Worm (Caenorhabditis elegans) whole organism, L3 larva: ENCODE data around the gene C05G5.1.

Experiments used
- ZK546.5 ChIP-seq: sonication (generic microtip); optimal IDR thresholded peaks from 2 replicates; lab custom pipeline; 2017; ENCODE audit warnings: missing biosample characterization, missing genetic modification characterization
- aly-2 ChIP-seq: fragments of 150-350 bp; optimal IDR thresholded peaks from 2 replicates; lab custom pipeline; 2014; ENCODE audit warnings: missing biosample characterization, missing genetic modification characterization
- ceh-16 ChIP-seq: sonication (generic microtip); optimal IDR thresholded peaks from 2 replicates; lab custom pipeline; 2017; ENCODE audit warnings: missing biosample characterization, missing genetic modification characterization
- ceh-28 ChIP-seq: fragments of 150-350 bp; optimal IDR thresholded peaks from 2 replicates; lab custom pipeline; 2014; ENCODE audit warnings: missing biosample characterization, missing genetic modification reagents, missing genetic modification characterization
- daf-12 ChIP-seq: fragments of 150-350 bp; optimal IDR thresholded peaks from 2 replicates; lab custom pipeline; 2014; ENCODE audit warnings: missing biosample characterization, missing genetic modification reagents, missing genetic modification characterization
- egl-27 ChIP-seq: sonication (generic microtip); optimal IDR thresholded peaks from 4 replicates; lab custom pipeline; 2017; ENCODE audit warnings: missing biosample characterization, missing genetic modification reagents, missing genetic modification characterization
- egl-5 ChIP-seq: fragments of 150-350 bp; optimal IDR thresholded peaks from 2 replicates; lab custom pipeline; 2017; ENCODE audit warnings: missing biosample characterization, missing genetic modification reagents, missing genetic modification characterization, inconsistent platforms
- elt-1 ChIP-seq: fragments of 150-350 bp; optimal IDR thresholded peaks from 2 replicates; lab custom pipeline; 2014; ENCODE audit warnings: missing biosample characterization, missing genetic modification characterization
- elt-2 ChIP-seq: sonication (generic microtip); optimal IDR thresholded peaks from 2 replicates; lab custom pipeline; 2016; ENCODE audit warnings: missing genetic modification reagents, mild to moderate bottlenecking, missing genetic modification characterization, missing compliant biosample characterization
- elt-3 ChIP-seq, 3 experiments: fragments of 150-350 bp in 1 of 3; sonication (generic microtip) in 2 of 3; optimal IDR thresholded peaks; 2 replicates in 2 of 3; 4 replicates in 1 of 3; lab custom pipeline; 2014 to 2017; ENCODE audit warnings: missing biosample characterization in 3 of 3, missing genetic modification characterization in 3 of 3
- eor-1 ChIP-seq, 2 experiments: fragments of 150-350 bp; optimal IDR thresholded peaks; 2 replicates each; lab custom pipeline; 2014 to 2018; ENCODE audit warnings: missing biosample characterization in 2 of 2, missing genetic modification characterization in 2 of 2
- fkh-10 ChIP-seq: sonication (generic microtip); optimal IDR thresholded peaks from 2 replicates; lab custom pipeline; 2017; ENCODE audit warnings: missing biosample characterization, missing genetic modification reagents, missing genetic modification characterization
- fkh-2 ChIP-seq: fragments of 150-350 bp; optimal IDR thresholded peaks from 2 replicates; lab custom pipeline; 2014; ENCODE audit warnings: missing biosample characterization, missing genetic modification reagents, missing genetic modification characterization
- hmg-11 ChIP-seq: sonication (generic microtip); optimal IDR thresholded peaks from 2 replicates; lab custom pipeline; 2016; ENCODE audit warnings: missing genetic modification characterization, missing compliant biosample characterization
- jun-1 ChIP-seq: fragments of 150-350 bp; optimal IDR thresholded peaks from 2 replicates; lab custom pipeline; 2014; ENCODE audit warnings: missing biosample characterization, missing genetic modification reagents, missing genetic modification characterization
- lin-39 ChIP-seq: fragments of 150-350 bp; optimal IDR thresholded peaks from 2 replicates; lab custom pipeline; 2018; ENCODE audit warnings: missing biosample characterization, missing genetic modification reagents, missing genetic modification characterization
- mdl-1 ChIP-seq: fragments of 150-350 bp; optimal IDR thresholded peaks from 2 replicates; lab custom pipeline; 2014; ENCODE audit warnings: missing biosample characterization, missing genetic modification characterization
- nfya-1 ChIP-seq: sonication (generic microtip); optimal IDR thresholded peaks from 2 replicates; lab custom pipeline; 2017; ENCODE audit warnings: missing genetic modification characterization, mild to moderate bottlenecking, missing compliant biosample characterization, antibody characterized with exemption, moderate library complexity; ENCODE audit not compliant: insufficient read depth
- nhr-11 ChIP-seq: fragments of 150-350 bp; optimal IDR thresholded peaks from 2 replicates; lab custom pipeline; 2014; ENCODE audit warnings: missing biosample characterization, missing genetic modification characterization
- nhr-23 ChIP-seq: fragments of 150-350 bp; optimal IDR thresholded peaks from 2 replicates; lab custom pipeline; 2014; ENCODE audit warnings: missing biosample characterization, missing genetic modification reagents, missing genetic modification characterization
- nhr-237 ChIP-seq: fragments of 150-350 bp; optimal IDR thresholded peaks from 2 replicates; lab custom pipeline; 2014; ENCODE audit warnings: missing biosample characterization, missing genetic modification characterization
- nhr-25 ChIP-seq: sonication (generic microtip); optimal IDR thresholded peaks from 2 replicates; lab custom pipeline; 2017; ENCODE audit warnings: missing biosample characterization, missing genetic modification characterization
- nhr-28 ChIP-seq: fragments of 150-350 bp; optimal IDR thresholded peaks from 2 replicates; lab custom pipeline; 2014; ENCODE audit warnings: missing biosample characterization, missing genetic modification characterization
- nhr-43 ChIP-seq: sonication (generic microtip); optimal IDR thresholded peaks from 2 replicates; lab custom pipeline; 2016; ENCODE audit warnings: mild to moderate bottlenecking, missing genetic modification characterization, missing compliant biosample characterization; ENCODE audit not compliant: poor library complexity, severe bottlenecking
- nhr-67 ChIP-seq: fragments of 150-350 bp; optimal IDR thresholded peaks from 2 replicates; lab custom pipeline; 2014; ENCODE audit warnings: missing biosample characterization, missing genetic modification characterization
- nhr-76 ChIP-seq: fragments of 150-350 bp; sonication (generic microtip); optimal IDR thresholded peaks from 5 replicates; lab custom pipeline; 2014; ENCODE audit warnings: missing biosample characterization, missing genetic modification characterization
- pha-4 ChIP-seq: fragments of 150-350 bp; optimal IDR thresholded peaks from 2 replicates; lab custom pipeline; 2014; ENCODE audit warnings: missing biosample characterization, missing genetic modification reagents, missing genetic modification characterization
- pqm-1 ChIP-seq: fragments of 150-350 bp; optimal IDR thresholded peaks from 2 replicates; lab custom pipeline; 2017; ENCODE audit warnings: missing biosample characterization, missing genetic modification characterization, inconsistent platforms
- skn-1 ChIP-seq: fragments of 150-350 bp; optimal IDR thresholded peaks from 2 replicates; lab custom pipeline; 2014; ENCODE audit warnings: missing biosample characterization, missing genetic modification characterization
- tbx-2 ChIP-seq: sonication (generic microtip); optimal IDR thresholded peaks from 2 replicates; lab custom pipeline; 2016; ENCODE audit warnings: mild to moderate bottlenecking, missing genetic modification characterization, missing compliant biosample characterization
- unc-62 ChIP-seq: fragments of 150-350 bp; sonication (generic microtip); optimal IDR thresholded peaks from 4 replicates; lab custom pipeline; 2014; ENCODE audit warnings: missing biosample characterization, missing genetic modification reagents, missing genetic modification characterization
- zag-1 ChIP-seq: fragments of 150-350 bp; optimal IDR thresholded peaks from 2 replicates; lab custom pipeline; 2014; ENCODE audit warnings: missing biosample characterization, missing genetic modification characterization
- ztf-4 ChIP-seq: fragments of 150-350 bp; optimal IDR thresholded peaks from 2 replicates; lab custom pipeline; 2014; ENCODE audit warnings: missing biosample characterization, missing genetic modification characterization

The C05G5.1 gene

DNA sequence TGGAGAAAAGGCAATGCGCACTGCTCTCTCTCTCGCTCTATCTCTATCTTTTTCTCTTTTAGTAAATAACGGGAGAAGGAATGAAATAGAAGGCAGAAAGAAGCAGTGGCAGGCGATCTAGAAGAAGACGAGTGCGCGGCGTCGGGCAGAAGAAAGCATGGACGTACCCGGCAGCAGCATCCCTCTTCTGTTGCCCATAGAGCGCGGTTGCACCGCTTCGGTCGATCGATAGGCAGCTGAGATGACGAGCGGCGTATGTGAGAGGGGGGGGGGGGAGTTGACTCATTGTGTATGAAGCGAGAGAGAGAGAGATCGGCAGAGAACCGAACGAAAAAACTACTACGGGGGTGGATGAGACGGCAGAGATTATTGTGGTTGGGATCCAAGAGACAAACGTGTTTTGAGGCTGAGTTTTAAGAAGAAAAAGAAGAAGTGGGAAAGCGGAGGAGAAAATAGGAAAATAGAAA, 31.7 kb downstream of the C05G5.1 start (continued):
- TF ChIP-seq elt-3 (tag; optimal IDR thresholded peaks at IDR 0.05; lab: Kevin White, UChicago) (peak in 1 of 3 experiments; percentile 80), nhr-28 (tag; lab: Kevin White, UChicago) (no peak), nhr-11 (tag; lab: Kevin White, UChicago) (peak; percentile 85), elt-1 (tag; lab: Kevin White, UChicago) (peak; percentile 61), ztf-4 (tag; lab: Kevin White, UChicago) (peak; percentile 21), nhr-76 (tag; lab: Kevin White, UChicago) (no peak), pqm-1 (peak; percentile 9), eor-1 (tag; optimal IDR thresholded peaks at IDR 0.05; lab: Kevin White, UChicago) (no peak), unc-62 (GFP tag; lab: Kevin White, UChicago) (peak; percentile 88), aly-2 (tag; lab: Kevin White, UChicago) (no peak), tbx-2 (tag; lab: Kevin White, UChicago) (peak; percentile 86), lin-39 (tag; lab: Kevin White, UChicago) (peak; percentile 95), nhr-67 (tag; lab: Kevin White, UChicago) (no peak), nhr-25 (peak; percentile 96), jun-1 (tag; lab: Kevin White, UChicago) (peak; percentile 91), ZK546.5 (tag; lab: Kevin White, UChicago) (peak; percentile 28), nhr-237 (tag; lab: Kevin White, UChicago) (no peak)

DNA sequence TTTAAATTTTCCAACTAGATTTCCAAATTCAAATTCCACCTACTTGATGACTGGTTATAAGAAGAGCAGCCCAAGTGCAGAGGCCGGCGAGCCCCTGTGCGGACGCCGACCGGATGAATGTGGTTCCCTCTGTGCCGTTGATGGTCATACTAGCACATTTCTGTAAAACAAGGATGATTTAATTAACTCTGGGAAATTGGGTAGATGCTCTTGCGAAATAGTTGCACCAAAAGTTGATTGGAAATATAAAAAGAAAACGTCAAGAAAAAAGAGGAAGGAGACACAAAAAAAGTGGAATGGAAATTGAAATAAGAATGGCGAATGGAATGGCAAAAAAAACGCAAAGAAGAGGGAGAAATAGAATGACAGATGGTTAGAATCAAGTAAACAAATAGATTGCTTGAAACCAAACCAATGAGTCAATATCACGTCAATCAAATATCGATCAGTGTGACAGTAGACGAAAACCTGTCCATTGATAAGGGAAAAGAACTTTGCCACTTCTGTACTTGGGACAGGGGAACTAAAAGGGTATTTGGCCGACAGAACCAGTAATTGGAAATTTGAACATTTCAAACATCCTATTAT, 33.1 kb downstream of the C05G5.1 start, which contains the start of gene tmem-184:
Gene tmem-184, minus strand, starts transcription at position 164 of the 588 bp plus-strand sequence.
- TF ChIP-seq nhr-43 (tag; lab: Kevin White, UChicago) (peak; percentile 26), elt-2 (tag; lab: Kevin White, UChicago) (peak; percentile 82), ceh-16 (tag; lab: Kevin White, UChicago) (no peak), pqm-1 (peak; percentile 68), hmg-11 (peak; percentile 27), ceh-28 (tag; lab: Kevin White, UChicago) (peak; percentile 62), nfya-1 (tag; lab: Kevin White, UChicago) (peak; percentile 43), zag-1 (tag; lab: Kevin White, UChicago) (no peak), nhr-67 (tag; lab: Kevin White, UChicago) (no peak), nhr-25 (peak; percentile 20), fkh-2 (tag; lab: Kevin White, UChicago) (no peak), elt-3 (tag; optimal IDR thresholded peaks at IDR 0.05; lab: Kevin White, UChicago) (peak in 1 of 3 experiments; percentile 21), pha-4 (tag; lab: Kevin White, UChicago) (peak; percentile 52), elt-1 (tag; lab: Kevin White, UChicago) (no peak), fkh-10 (no peak), nhr-23 (tag; lab: Kevin White, UChicago) (peak; percentile 21), skn-1 (no peak)

DNA sequence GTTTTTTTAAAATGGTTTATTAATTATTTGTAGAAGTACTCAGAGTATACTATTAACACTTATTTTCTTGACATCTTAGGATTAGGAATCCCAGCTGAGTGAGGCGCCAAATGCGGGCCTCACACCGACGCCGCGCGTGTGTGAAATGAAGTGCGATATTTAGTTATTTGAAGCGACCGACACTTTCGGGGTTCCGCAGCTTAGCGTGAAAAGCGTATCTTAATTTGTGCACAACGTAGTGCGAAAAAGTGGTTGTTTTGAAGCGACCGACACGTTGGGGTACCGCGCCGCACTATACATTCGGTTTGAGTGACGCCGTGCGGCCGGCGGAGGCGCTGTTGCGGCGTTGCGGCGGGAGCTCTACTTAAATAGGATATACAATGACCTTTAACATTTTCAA, 35.0 kb downstream of the C05G5.1 start:
- TF ChIP-seq egl-5 (no peak), daf-12 (tag; lab: Kevin White, UChicago) (no peak), ZK546.5 (tag; lab: Kevin White, UChicago) (no peak), nhr-11 (tag; lab: Kevin White, UChicago) (no peak), egl-27 (tag; lab: Kevin White, UChicago) (no peak), nhr-237 (tag; lab: Kevin White, UChicago) (no peak), nhr-23 (tag; lab: Kevin White, UChicago) (no peak), zag-1 (tag; lab: Kevin White, UChicago) (no peak), mdl-1 (tag; lab: Kevin White, UChicago) (no peak), elt-1 (tag; lab: Kevin White, UChicago) (no peak), hmg-11 (no peak), skn-1 (no peak), pha-4 (tag; lab: Kevin White, UChicago) (no peak), ceh-16 (tag; lab: Kevin White, UChicago) (no peak), aly-2 (tag; lab: Kevin White, UChicago) (no peak)

DNA sequence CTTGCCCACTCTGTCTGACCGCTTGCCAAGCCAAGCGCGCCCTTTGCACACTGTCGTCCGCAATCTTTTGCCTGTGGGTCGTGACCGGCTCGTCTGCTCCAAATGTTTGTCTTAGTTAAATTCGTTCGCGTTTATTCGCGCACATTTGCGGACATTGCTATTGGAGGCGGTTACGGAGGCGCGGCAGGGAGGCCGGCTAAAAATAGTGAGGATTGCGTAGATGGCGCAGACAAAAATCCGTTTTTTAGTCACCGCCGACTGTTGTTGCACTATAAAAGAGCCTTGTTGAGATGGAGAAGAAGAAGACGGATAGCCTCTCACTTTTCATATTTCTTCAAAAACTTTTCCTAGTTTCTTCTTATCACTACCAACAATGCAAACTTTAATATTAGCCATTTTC, 38.4 kb downstream of the C05G5.1 start, which contains the start of gene F40E10.5:
Gene F40E10.5, plus strand, starts transcription at position 301 of the 400 bp plus-strand sequence.
- no peak for TF ChIP-seq elt-2 (tag; lab: Kevin White, UChicago)
- TF ChIP-seq lin-39 (tag; lab: Kevin White, UChicago): no peak
